Worm (Caenorhabditis elegans) whole organism, L1 larva: ENCODE results near the gene glb-30.

Experiments used
- ceh-82 ChIP-seq, 3 experiments: fragments of 150-350 bp in 1 of 3; sonication (generic microtip) in 2 of 3; optimal IDR thresholded peaks; 2 replicates each; lab custom pipeline; 2014 to 2017; ENCODE audit warnings: missing biosample characterization in 3 of 3, missing genetic modification characterization in 3 of 3
- ceh-88 ChIP-seq: fragments of 200-800 bp; sonication (Bioruptor generic); IDR thresholded peaks from 2 replicates; pipeline ENCODE4 v1.3.6; 2022; ENCODE audit warnings: missing genetic modification characterization, missing compliant biosample characterization
- dpl-1 ChIP-seq, 3 experiments: fragments of 150-350 bp in 2 of 3; sonication (generic microtip) in 1 of 3; optimal IDR thresholded peaks; 2 replicates each; lab custom pipeline; 2014 to 2017; ENCODE audit warnings: missing biosample characterization in 3 of 3, missing genetic modification characterization in 3 of 3, missing genetic modification reagents in 3 of 3
- lin-13 ChIP-seq: fragments of 150-350 bp; optimal IDR thresholded peaks from 2 replicates; lab custom pipeline; 2014; ENCODE audit warnings: missing biosample characterization, missing genetic modification reagents, missing genetic modification characterization
- nhr-11 ChIP-seq: fragments of 150-350 bp; optimal IDR thresholded peaks from 2 replicates; lab custom pipeline; 2014; ENCODE audit warnings: missing biosample characterization, missing genetic modification characterization
- nhr-90 ChIP-seq: sonication (generic microtip); optimal IDR thresholded peaks from 2 replicates; lab custom pipeline; 2016; ENCODE audit warnings: mild to moderate bottlenecking, missing genetic modification characterization, missing compliant biosample characterization; ENCODE audit not compliant: poor library complexity
- skn-1 ChIP-seq: fragments of 150-350 bp; optimal IDR thresholded peaks from 2 replicates; lab custom pipeline; 2014; ENCODE audit warnings: missing biosample characterization, missing genetic modification characterization
- unc-62 ChIP-seq: fragments of 150-350 bp; optimal IDR thresholded peaks from 2 replicates; lab custom pipeline; 2014; ENCODE audit warnings: missing biosample characterization, missing genetic modification reagents, missing genetic modification characterization

- no peak for TF ChIP-seq unc-62 (GFP tag; lab: Kevin White, UChicago)
- TF ChIP-seq nhr-90, result no peak
- TF ChIP-seq dpl-1 (GFP tag; optimal IDR thresholded peaks at IDR 0.05; lab: Kevin White, UChicago), result no peak
- no peak for TF ChIP-seq ceh-88 (GFP tag; lab: Robert Waterston, UW)
- TF ChIP-seq ceh-82 (tag; optimal IDR thresholded peaks at IDR 0.05; lab: Kevin White, UChicago), result no peak
- no peak for TF ChIP-seq nhr-11 (tag; lab: Kevin White, UChicago)
- no peak for TF ChIP-seq skn-1 (tag; lab: Kevin White, UChicago)
- TF ChIP-seq lin-13 (GFP tag; lab: Kevin White, UChicago), result no peak
These were observed 6.0 kb downstream of the glb-30 start for ce11 chrIII:1662405-1662804.
